Fruit fly (Drosophila melanogaster): ENCODE measurements around the gene Top2.

Top2 gene

dm6 chr2L:19489997-19490461, 36.7 kb upstream of the Top2 start, which contains the start of the genes CG10194 and CG18094 (continued):
- TF ChIP-seq cad (GFP tag; optimal IDR thresholded peaks at IDR 0.05) (no peak), psq (GFP tag; optimal IDR thresholded peaks at IDR 0.05) (no peak), CG6765 (GFP tag; optimal IDR thresholded peaks at IDR 0.05) (no peak), tap (tag; optimal IDR thresholded peaks at IDR 0.05) (no peak), az2 (GFP tag; optimal IDR thresholded peaks at IDR 0.05) (peak; percentile 56), CG18011 (GFP tag; optimal IDR thresholded peaks at IDR 0.05) (peak; percentile 71), vnd (GFP tag; IDR thresholded peaks at IDR 0.05; ENCODE audit: partially characterized antibody) (0 out of 3 replicates have a peak, but pooled peaks have one; percentile 13), odd (GFP tag; optimal IDR thresholded peaks at IDR 0.05) (no peak), hbn (GFP tag; IDR thresholded peaks at IDR 0.05; ENCODE audit: partially characterized antibody) (peak; percentile 52; the same call in 1 of the 2 replicates), CoRest (tag; optimal IDR thresholded peaks at IDR 0.05) (no peak), zf30C (GFP tag; optimal IDR thresholded peaks at IDR 0.05) (no peak), CG8290 (GFP tag; optimal IDR thresholded peaks at IDR 0.05) (no peak), CG8290 (tag; optimal IDR thresholded peaks at IDR 0.05) (no peak), ab (GFP tag; optimal IDR thresholded peaks at IDR 0.05) (no peak), zen2 (GFP tag; IDR thresholded peaks at IDR 0.05; ENCODE audit: partially characterized antibody) (peak; percentile 72), Neu2 (GFP tag; optimal IDR thresholded peaks at IDR 0.05; ENCODE audit: borderline replicate concordance) (no peak), CG13624 (GFP tag; optimal IDR thresholded peaks at IDR 0.05) (no peak), fd102C (GFP tag; optimal IDR thresholded peaks at IDR 0.05) (no peak), CG6683 (GFP tag; optimal IDR thresholded peaks at IDR 0.05) (no peak), gcm (GFP tag; optimal IDR thresholded peaks at IDR 0.05) (no peak), ase (GFP tag; IDR thresholded peaks at IDR 0.05) (no peak), Aef1 (GFP tag; IDR thresholded peaks at IDR 0.05) (0 out of 3 replicates have a peak, but pooled peaks have one; percentile 31), CG1602 (GFP tag; optimal IDR thresholded peaks at IDR 0.05) (peak; percentile 39), Dll (GFP tag; IDR thresholded peaks at IDR 0.05; ENCODE audit: partially characterized antibody) (peak; percentile 72), ap (GFP tag; IDR thresholded peaks at IDR 0.05) (no peak), CG2129 (GFP tag; IDR thresholded peaks at IDR 0.05; ENCODE audit: partially characterized antibody) (no peak), Tbp (GFP tag; optimal IDR thresholded peaks at IDR 0.05) (no peak), Lpt (GFP tag; optimal IDR thresholded peaks at IDR 0.05) (no peak), CG7786 (GFP tag; optimal IDR thresholded peaks at IDR 0.05) (no peak), Dp (GFP tag; optimal IDR thresholded peaks at IDR 0.05) (peak; percentile 44), CG9727 (GFP tag; optimal IDR thresholded peaks at IDR 0.05) (peak; percentile 38), CG6791 (GFP tag; IDR thresholded peaks at IDR 0.05; ENCODE audit: partially characterized antibody) (peak; percentile 64; the same call in 2 of the 3 replicates), CG10543 (GFP tag; optimal IDR thresholded peaks at IDR 0.05) (no peak), Drgx (GFP tag; IDR thresholded peaks at IDR 0.05) (no peak; the same call in 1 of the 2 replicates), CG9876 (GFP tag; optimal IDR thresholded peaks at IDR 0.05) (no peak), klu (GFP tag; IDR thresholded peaks at IDR 0.05) (no peak), Xbp1 (GFP tag; optimal IDR thresholded peaks at IDR 0.05) (peak; percentile 52), slou (GFP tag; optimal IDR thresholded peaks at IDR 0.05) (no peak), CG17328 (GFP tag; IDR thresholded peaks at IDR 0.05) (no peak), CG30431 (GFP tag; optimal IDR thresholded peaks at IDR 0.05) (no peak), Oli (tag; optimal IDR thresholded peaks at IDR 0.05) (no peak), CG10959 (GFP tag; IDR thresholded peaks at IDR 0.05) (no peak), Spps (tag; optimal IDR thresholded peaks at IDR 0.05) (no peak), CG6272 (GFP tag; IDR thresholded peaks at IDR 0.05) (no peak), lmd (GFP tag; IDR thresholded peaks at IDR 0.05) (no peak), pan (optimal IDR thresholded peaks at IDR 0.05) (no peak), pan (GFP tag; optimal IDR thresholded peaks at IDR 0.05 in 1 of 2, IDR thresholded peaks at IDR 0.05 in 1 of 2) (peak in 1 of 2 experiments; percentile 17), unc-4 (GFP tag; IDR thresholded peaks at IDR 0.05; ENCODE audit: partially characterized antibody) (peak; percentile 70), Abd-B (GFP tag; optimal IDR thresholded peaks at IDR 0.05) (peak; percentile 18), ham (GFP tag; IDR thresholded peaks at IDR 0.05) (no peak), Dref (GFP tag; IDR thresholded peaks at IDR 0.05) (peak; percentile 74)

Data from whole organism, embryonic.